Worm (Caenorhabditis elegans): ENCODE results near the gene ZC477.2.

The ZC477.2 gene

ce11 chrIV:7083976-7084375 is 24.0 kb upstream of the ZC477.2 start:
- TF ChIP-seq ceh-90 (tag; optimal IDR thresholded peaks at IDR 0.05) (no peak), hlh-17 (GFP tag; optimal IDR thresholded peaks at IDR 0.05; ENCODE audit: borderline replicate concordance) (no peak), zag-1 (tag; optimal IDR thresholded peaks at IDR 0.05) (no peak), unc-86 (tag; optimal IDR thresholded peaks at IDR 0.05) (no peak), unc-30 (tag; optimal IDR thresholded peaks at IDR 0.05) (no peak)

- no peak for TF ChIP-seq egl-27 (tag; optimal IDR thresholded peaks at IDR 0.05)
- peak; percentile 88 to 91 for TF ChIP-seq efl-1 (optimal IDR thresholded peaks at IDR 0.05)
- TF ChIP-seq efl-1 (GFP tag; optimal IDR thresholded peaks at IDR 0.05 in 1 of 2) = peak; percentile 83 to 97
- TF ChIP-seq ceh-82 (tag; optimal IDR thresholded peaks at IDR 0.05) = peak; percentile 74 to 95 (median 74)
- TF ChIP-seq sptf-1 (tag; optimal IDR thresholded peaks at IDR 0.05) = no peak
- TF ChIP-seq swsn-7 (tag; optimal IDR thresholded peaks at IDR 0.05) = peak; percentile 91
- TF ChIP-seq hlh-4 (tag; optimal IDR thresholded peaks at IDR 0.05) = no peak
- TF ChIP-seq lin-14 (GFP tag; optimal IDR thresholded peaks at IDR 0.05) = peak; percentile 96
- peak; percentile 90 for TF ChIP-seq isw-1 (GFP tag; IDR thresholded peaks at IDR 0.05)
- TF ChIP-seq sup-37 (GFP tag; optimal IDR thresholded peaks at IDR 0.05) = peak; percentile 72
- TF ChIP-seq nhr-12 (tag; optimal IDR thresholded peaks at IDR 0.05) = no peak
- TF ChIP-seq ztf-4 (tag; optimal IDR thresholded peaks at IDR 0.05) = peak; percentile 54
- TF ChIP-seq mep-1 (tag; optimal IDR thresholded peaks at IDR 0.05) = peak; percentile 96
- peak; percentile 95 for TF ChIP-seq C16A3.4 (tag; optimal IDR thresholded peaks at IDR 0.05)
- peak; percentile 90 for TF ChIP-seq fkh-8 (tag; optimal IDR thresholded peaks at IDR 0.05)
- peak; percentile 69 for TF ChIP-seq blmp-1 (tag; optimal IDR thresholded peaks at IDR 0.05)
- TF ChIP-seq hpl-2 (GFP tag; optimal IDR thresholded peaks at IDR 0.05) = peak; percentile 85
- TF ChIP-seq nhr-237 (tag; optimal IDR thresholded peaks at IDR 0.05) = peak; percentile 71
- TF ChIP-seq ces-1 (GFP tag; optimal IDR thresholded peaks at IDR 0.05) = no peak
- peak; percentile 93 for TF ChIP-seq nhr-20 (tag; optimal IDR thresholded peaks at IDR 0.05)
- peak; percentile 94 for TF ChIP-seq nhr-19 (GFP tag; conservative IDR thresholded peaks at IDR 0.05)
- TF ChIP-seq skn-1 (tag; optimal IDR thresholded peaks at IDR 0.05) = peak; percentile 92
- peak; percentile 61 for TF ChIP-seq fos-1 (tag; optimal IDR thresholded peaks at IDR 0.05)
- TF ChIP-seq nhr-11 (tag; optimal IDR thresholded peaks at IDR 0.05) = peak; percentile 65
- peak; percentile 59 for TF ChIP-seq lin-39 (tag; optimal IDR thresholded peaks at IDR 0.05)
- peak; percentile 86 for TF ChIP-seq nhr-77 (tag; optimal IDR thresholded peaks at IDR 0.05)
- peak; percentile 77 for TF ChIP-seq ceh-88 (GFP tag; IDR thresholded peaks at IDR 0.05)
- peak; percentile 65 for TF ChIP-seq F16B12.6 (tag; optimal IDR thresholded peaks at IDR 0.05)
- TF ChIP-seq fkh-4 (tag; optimal IDR thresholded peaks at IDR 0.05; ENCODE audit: borderline replicate concordance) = peak; percentile 26
- peak in 1 of 2 experiments; percentile 73 for TF ChIP-seq mdl-1 (tag; optimal IDR thresholded peaks at IDR 0.05)
- peak; percentile 94 for TF ChIP-seq rnt-1 (tag; optimal IDR thresholded peaks at IDR 0.05)
- peak; percentile 68 for TF ChIP-seq pax-3 (tag; optimal IDR thresholded peaks at IDR 0.05)
- TF ChIP-seq sox-4 (tag; optimal IDR thresholded peaks at IDR 0.05) = peak; percentile 70
- no peak for TF ChIP-seq C34B4.2 (tag; optimal IDR thresholded peaks at IDR 0.05)
- TF ChIP-seq dpl-1 (GFP tag; optimal IDR thresholded peaks at IDR 0.05) = peak; percentile 82 to 87 (median 83)
- TF ChIP-seq ceh-8 (GFP tag; optimal IDR thresholded peaks at IDR 0.05) = peak; percentile 74
- TF ChIP-seq snu-23 (GFP tag; optimal IDR thresholded peaks at IDR 0.05) = peak; percentile 95
- peak; percentile 82 for TF ChIP-seq egl-13 (tag; optimal IDR thresholded peaks at IDR 0.05)
- peak in 1 of 2 experiments; percentile 74 for TF ChIP-seq ztf-11 (tag; optimal IDR thresholded peaks at IDR 0.05)
- TF ChIP-seq ceh-90 (tag; optimal IDR thresholded peaks at IDR 0.05) = peak; percentile 58
- TF ChIP-seq ama-1 (optimal IDR thresholded peaks at IDR 0.05) = peak; percentile 19
- no peak for TF ChIP-seq vab-15 (tag; optimal IDR thresholded peaks at IDR 0.05)
- TF ChIP-seq unc-130 (tag; optimal IDR thresholded peaks at IDR 0.05) = peak; percentile 81
- peak; percentile 90 for TF ChIP-seq nhr-85 (tag)
- TF ChIP-seq mef-2 (tag; optimal IDR thresholded peaks at IDR 0.05) = peak; percentile 51
- TF ChIP-seq jun-1 (tag; optimal IDR thresholded peaks at IDR 0.05) = peak; percentile 75
- TF ChIP-seq dsc-1 (tag; optimal IDR thresholded peaks at IDR 0.05) = peak; percentile 80
- peak; percentile 23 for TF ChIP-seq aly-2 (tag; optimal IDR thresholded peaks at IDR 0.05)
Measured at ce11 chrIV:7084632-7085160, 23.3 kb upstream of the ZC477.2 start, which contains the start of gene rps-4. rps-4 (minus strand) TSS chrIV:7084682.
